Fruit fly (Drosophila melanogaster): ENCODE measurements around the gene shtd.

DNA sequence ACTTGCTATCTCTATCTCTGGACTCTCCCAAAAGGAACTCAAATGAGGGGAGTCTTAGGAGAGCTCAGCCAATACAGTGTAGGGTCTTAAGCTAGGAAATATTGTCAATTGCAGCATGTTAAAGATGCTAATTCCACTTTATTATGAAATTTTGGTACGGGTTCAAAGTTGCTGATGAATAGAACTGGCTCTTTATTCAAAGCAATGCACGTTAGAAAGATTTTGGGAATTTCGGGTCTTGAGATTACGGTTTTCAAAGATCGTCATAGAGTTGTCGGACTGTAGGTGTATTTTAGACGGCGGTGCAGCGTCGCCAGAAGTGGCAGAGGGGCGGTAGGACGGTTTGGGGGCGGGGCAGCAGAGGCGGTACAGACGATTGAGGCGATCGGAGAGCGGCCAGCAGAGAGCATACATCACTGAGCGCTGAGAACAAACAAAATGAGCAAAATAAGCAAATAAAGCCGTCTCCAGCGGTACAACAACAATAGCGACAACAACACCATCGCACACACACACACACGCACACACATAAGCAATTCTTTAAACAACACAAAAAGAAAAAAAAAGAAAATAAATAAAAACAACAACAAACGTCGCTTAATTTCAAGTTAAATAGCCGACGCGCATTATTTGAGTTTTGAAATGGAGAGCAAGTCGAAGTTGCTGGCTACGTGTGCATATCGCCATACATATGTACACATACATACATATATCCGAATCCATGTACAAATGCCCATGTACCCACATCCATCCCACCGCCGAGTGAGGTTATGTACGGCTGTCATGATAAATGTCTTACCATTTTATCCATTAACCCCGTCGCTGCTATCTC, 35.4 kb upstream of the shtd start:
- TF ChIP-seq Dfd (GFP tag; optimal IDR thresholded peaks at IDR 0.05) (no peak), usp (GFP tag; optimal IDR thresholded peaks at IDR 0.05) (no peak), Myc (optimal IDR thresholded peaks at IDR 0.05) (no peak), sage (GFP tag; optimal IDR thresholded peaks at IDR 0.05) (no peak), sv (GFP tag; optimal IDR thresholded peaks at IDR 0.05) (no peak), lola (GFP tag; optimal IDR thresholded peaks at IDR 0.05) (no peak), OdsH (GFP tag; optimal IDR thresholded peaks at IDR 0.05) (no peak), Hr78 (GFP tag; optimal IDR thresholded peaks at IDR 0.05) (no peak)

All from whole organism, wandering third instar larva.